Worm (Caenorhabditis elegans) whole organism, early embryonic: ENCODE results near the gene pnp-1.

Experiments
- F13C5.2 ChIP-seq: sonication (generic microtip); optimal IDR thresholded peaks from 2 replicates; lab custom pipeline; 2017; ENCODE audit warnings: mild to moderate bottlenecking, missing genetic modification characterization, inconsistent platforms, missing compliant biosample characterization
- ama-1 ChIP-seq: fragments of 150-350 bp; optimal IDR thresholded peaks from 2 replicates; lab custom pipeline; 2014
- ceh-36 ChIP-seq: sonication (generic microtip); optimal IDR thresholded peaks from 2 replicates; lab custom pipeline; 2016; ENCODE audit warnings: missing genetic modification characterization, inconsistent platforms, missing compliant biosample characterization
- ets-7 ChIP-seq: sonication (generic microtip); optimal IDR thresholded peaks from 2 replicates; lab custom pipeline; 2016; ENCODE audit warnings: missing genotype, missing genetic modification characterization, missing compliant biosample characterization
- hmbx-1 ChIP-seq: sonication (generic microtip); optimal IDR thresholded peaks from 2 replicates; lab custom pipeline; 2016; ENCODE audit warnings: mild to moderate bottlenecking, missing genetic modification characterization, missing compliant biosample characterization
- hnd-1 ChIP-seq: sonication (generic microtip); optimal IDR thresholded peaks from 2 replicates; lab custom pipeline; 2016; ENCODE audit warnings: missing genetic modification characterization, missing compliant biosample characterization
- sea-1 ChIP-seq: fragments of 200-800 bp; sonication (Bioruptor generic); conservative IDR thresholded peaks from 2 replicates; pipeline ENCODE4 v1.3.6; 2022; ENCODE audit warnings: missing genetic modification characterization, missing compliant biosample characterization
- tbx-37 ChIP-seq: fragments of 200-800 bp; sonication (Bioruptor generic); conservative IDR thresholded peaks from 2 replicates; pipeline ENCODE4 v1.3.6; 2022; ENCODE audit warnings: missing genetic modification reagents, missing genetic modification characterization, missing compliant biosample characterization
- tra-4 ChIP-seq: sonication (generic microtip); optimal IDR thresholded peaks from 2 replicates; lab custom pipeline; 2017; ENCODE audit warnings: missing genetic modification characterization, missing compliant biosample characterization

DNA sequence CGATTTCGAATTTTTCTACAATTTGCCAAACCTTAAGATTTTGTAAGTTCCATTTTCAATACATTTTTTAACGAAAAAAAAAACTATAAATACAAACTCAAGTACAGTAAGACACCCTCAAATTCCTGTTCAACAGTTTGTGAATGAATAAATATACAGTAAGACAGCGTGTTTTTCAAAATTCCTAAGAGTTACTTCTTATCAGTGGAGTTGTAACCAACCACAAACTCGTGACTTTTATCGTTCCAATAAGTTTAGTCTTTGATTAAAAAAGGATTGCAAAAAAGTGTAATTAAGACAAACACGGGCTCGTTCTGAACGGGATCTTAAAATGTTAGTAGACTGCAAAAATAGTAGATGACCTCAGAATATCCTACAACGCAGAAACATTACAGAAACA lies 23.0 kb downstream of the pnp-1 start:
- TF ChIP-seq F13C5.2 (tag; lab: Kevin White, UChicago): no peak
- no peak for TF ChIP-seq ets-7 (tag; lab: Kevin White, UChicago)
- no peak for TF ChIP-seq ama-1 (lab: Kevin White, UChicago)
- no peak for TF ChIP-seq ceh-36 (tag; lab: Kevin White, UChicago)
- no peak for TF ChIP-seq tra-4 (tag; lab: Kevin White, UChicago)
- no peak for TF ChIP-seq hnd-1 (tag; lab: Kevin White, UChicago)
- no peak for TF ChIP-seq sea-1 (GFP tag; lab: Robert Waterston, UW)
- TF ChIP-seq hmbx-1 (tag; lab: Kevin White, UChicago): no peak
- no peak for TF ChIP-seq tbx-37
